Fruit fly (Drosophila melanogaster) whole organism, embryonic: Measurements from ENCODE around the gene CG1299.

ENCODE experiments used
- CG11093 ChIP-seq: fragments of 200-800 bp; sonication (Bioruptor generic); IDR thresholded peaks from 3 replicates; pipeline ENCODE4 v1.3.6; 2022; ENCODE audit warnings: missing biosample characterization, missing genetic modification characterization
- CG12769 ChIP-seq: fragments of 200-800 bp; sonication (Bioruptor generic); optimal IDR thresholded peaks from 2 replicates; lab custom pipeline; 2019; ENCODE audit warnings: missing biosample characterization, mild to moderate bottlenecking, missing genetic modification characterization, moderate library complexity
- CG13123 ChIP-seq: fragments of 200-800 bp; sonication (Bioruptor generic); optimal IDR thresholded peaks from 2 replicates; lab custom pipeline; 2016; ENCODE audit warnings: missing biosample characterization, missing genetic modification characterization
- CG13894 ChIP-seq: fragments of 200-800 bp; sonication (Bioruptor generic); optimal IDR thresholded peaks from 3 replicates; lab custom pipeline; 2018; ENCODE audit warnings: missing biosample characterization, mild to moderate bottlenecking, missing genetic modification characterization, moderate library complexity
- CG14965 ChIP-seq: fragments of 200-800 bp; sonication (Bioruptor generic); optimal IDR thresholded peaks from 2 replicates; lab custom pipeline; 2016; ENCODE audit warnings: missing biosample characterization, missing genetic modification characterization, borderline replicate concordance
- CG15601 ChIP-seq: fragments of 200-800 bp; sonication (Bioruptor generic); optimal IDR thresholded peaks from 3 replicates; lab custom pipeline; 2019; ENCODE audit warnings: missing biosample characterization, mild to moderate bottlenecking, missing genetic modification characterization, moderate library complexity
- CG16813 ChIP-seq: fragments of 200-800 bp; sonication (Bioruptor generic); IDR thresholded peaks from 3 replicates; pipeline ENCODE4 v1.3.6; 2022; ENCODE audit warnings: missing biosample characterization, missing genetic modification characterization; ENCODE audit not compliant: partially characterized antibody
- CG17328 ChIP-seq: fragments of 200-800 bp; sonication (Bioruptor generic); IDR thresholded peaks from 2 replicates; pipeline ENCODE4 v1.3.6; 2022; ENCODE audit warnings: missing biosample characterization, missing genetic modification characterization
- CG17829 ChIP-seq: fragments of 200-800 bp; optimal IDR thresholded peaks from 2 replicates; lab custom pipeline; 2019; ENCODE audit warnings: missing biosample characterization, mild to moderate bottlenecking, missing genetic modification characterization, moderate library complexity
- CG34376 ChIP-seq: fragments of 200-800 bp; sonication (Bioruptor generic); optimal IDR thresholded peaks from 2 replicates; lab custom pipeline; 2018; ENCODE audit warnings: missing biosample characterization, mild to moderate bottlenecking, missing genetic modification characterization
- CG3847 ChIP-seq: fragments of 200-800 bp; sonication (Bioruptor generic); IDR thresholded peaks from 2 replicates; pipeline ENCODE4 v1.3.6; 2022; ENCODE audit warnings: missing biosample characterization, missing genetic modification characterization
- CG5180 ChIP-seq: fragments of 200-800 bp; sonication (Bioruptor generic); optimal IDR thresholded peaks from 3 replicates; lab custom pipeline; 2017; ENCODE audit warnings: missing biosample characterization, missing genetic modification characterization, mild to moderate bottlenecking, moderate library complexity, missing genetic modification reagents
- CG6765 ChIP-seq: fragments of 200-800 bp; sonication (Bioruptor generic); optimal IDR thresholded peaks from 3 replicates; lab custom pipeline; 2017; ENCODE audit warnings: missing biosample characterization, mild to moderate bottlenecking, missing genetic modification characterization
- CG6854 ChIP-seq: fragments of 200-800 bp; sonication (Bioruptor generic); optimal IDR thresholded peaks from 3 replicates; lab custom pipeline; 2017; ENCODE audit warnings: missing biosample characterization, mild to moderate bottlenecking, missing genetic modification characterization
- CG7786 ChIP-seq: fragments of 200-800 bp; sonication (Bioruptor generic); optimal IDR thresholded peaks from 2 replicates; lab custom pipeline; 2016; ENCODE audit warnings: missing biosample characterization, missing genetic modification characterization
- CG8290 ChIP-seq, 3 experiments: fragments of 200-800 bp; sonication (Bioruptor generic); optimal IDR thresholded peaks; 2 replicates each; lab custom pipeline; 2016 to 2019; ENCODE audit warnings: missing biosample characterization in 3 of 3, missing genetic modification characterization in 3 of 3, mild to moderate bottlenecking in 2 of 3, moderate library complexity in 1 of 3
- CG8924 ChIP-seq: fragments of 200-800 bp; optimal IDR thresholded peaks from 3 replicates; lab custom pipeline; 2019; ENCODE audit warnings: missing biosample characterization, mild to moderate bottlenecking, missing genetic modification characterization, moderate library complexity
- CkIIα-i1 ChIP-seq: fragments of 200-800 bp; sonication (Bioruptor generic); IDR thresholded peaks from 2 replicates; pipeline ENCODE4 v1.3.6; 2022; ENCODE audit warnings: missing biosample characterization, missing genetic modification characterization
- Dbx ChIP-seq: fragments of 200-800 bp; sonication (Bioruptor generic); IDR thresholded peaks from 3 replicates; pipeline ENCODE4 v1.3.6; 2022; ENCODE audit warnings: missing biosample characterization, missing genetic modification characterization
- Dp ChIP-seq: fragments of 200-800 bp; sonication (Bioruptor generic); optimal IDR thresholded peaks from 2 replicates; lab custom pipeline; 2018; ENCODE audit warnings: missing biosample characterization, mild to moderate bottlenecking, missing genetic modification characterization, moderate library complexity
- Eip74EF ChIP-seq, 2 experiments: fragments of 200-800 bp in 1 of 2; fragments of >200 bp in 1 of 2; sonication (Bioruptor generic) in 1 of 2; optimal IDR thresholded peaks; 2 replicates each; lab custom pipeline; 2017 to 2019; ENCODE audit warnings: missing biosample characterization in 2 of 2, missing genetic modification characterization in 2 of 2, mild to moderate bottlenecking in 1 of 2, moderate library complexity in 1 of 2
- GATAe ChIP-seq: fragments of 200-800 bp; sonication (Bioruptor generic); conservative IDR thresholded peaks from 2 replicates; pipeline ENCODE4 v1.3.6; 2022; ENCODE audit warnings: missing biosample characterization, missing genetic modification characterization
- HLH4C ChIP-seq: fragments of 200-800 bp; sonication (Bioruptor generic); IDR thresholded peaks from 3 replicates; pipeline ENCODE4 v1.3.6; 2022; ENCODE audit warnings: missing biosample characterization, missing genetic modification characterization; ENCODE audit not compliant: partially characterized antibody
- Hr51 ChIP-seq, 2 experiments: fragments of 200-800 bp; sonication (Bioruptor generic); optimal IDR thresholded peaks; 2 replicates in 1 of 2; 3 replicates in 1 of 2; lab custom pipeline; 2016 to 2018; ENCODE audit warnings: missing biosample characterization in 2 of 2, missing genetic modification characterization in 2 of 2, mild to moderate bottlenecking in 1 of 2, moderate library complexity in 1 of 2
- Hsf ChIP-seq: fragments of 200-800 bp; sonication (Bioruptor generic); optimal IDR thresholded peaks from 3 replicates; lab custom pipeline; 2016; ENCODE audit warnings: missing biosample characterization, missing genetic modification characterization
- Med ChIP-seq: fragments of 200-800 bp; sonication (Bioruptor generic); peaks from one replicate; lab custom pipeline; 2016; ENCODE audit warnings: missing biosample characterization, missing genetic modification characterization, mild to moderate bottlenecking, inconsistent platforms, moderate library complexity
- Pdp1 ChIP-seq, 2 experiments: fragments of 200-800 bp; sonication (Bioruptor generic); optimal IDR thresholded peaks; 3 replicates each; lab custom pipeline; 2016; ENCODE audit warnings: missing biosample characterization in 2 of 2, missing genetic modification characterization in 2 of 2, mild to moderate bottlenecking in 1 of 2, moderate library complexity in 1 of 2
- Sin3A ChIP-seq: fragments of >200 bp; optimal IDR thresholded peaks from 2 replicates; lab custom pipeline; 2018
- Sry-δ ChIP-seq: fragments of 200-800 bp; sonication (Bioruptor generic); optimal IDR thresholded peaks from 2 replicates; lab custom pipeline; 2016; ENCODE audit warnings: missing biosample characterization, missing genetic modification characterization
- bbx ChIP-seq: fragments of 200-800 bp; sonication (Bioruptor generic); IDR thresholded peaks from 2 replicates; pipeline ENCODE4 v1.3.6; 2022; ENCODE audit warnings: missing biosample characterization, missing genetic modification characterization; ENCODE audit not compliant: partially characterized antibody
- caup ChIP-seq: fragments of 200-800 bp; sonication (Bioruptor generic); optimal IDR thresholded peaks from 3 replicates; lab custom pipeline; 2017; ENCODE audit warnings: missing biosample characterization, mild to moderate bottlenecking, missing genetic modification characterization, moderate library complexity; ENCODE audit not compliant: severe bottlenecking
- croc ChIP-seq: fragments of 200-800 bp; sonication (Bioruptor generic); conservative IDR thresholded peaks from 3 replicates; pipeline ENCODE4 v1.3.6; 2022; ENCODE audit warnings: missing biosample characterization, missing genetic modification characterization
- cwo ChIP-seq: fragments of 200-800 bp; sonication (Bioruptor generic); optimal IDR thresholded peaks from 3 replicates; lab custom pipeline; 2017; ENCODE audit warnings: missing biosample characterization, missing genetic modification characterization, mild to moderate bottlenecking, moderate library complexity, missing genetic modification reagents
- dmrt99B ChIP-seq: fragments of 200-800 bp; sonication (Bioruptor generic); optimal IDR thresholded peaks from 2 replicates; lab custom pipeline; 2018; ENCODE audit warnings: missing biosample characterization, mild to moderate bottlenecking, missing genetic modification characterization, moderate library complexity
- en ChIP-seq: fragments of 200-800 bp; sonication (Bioruptor generic); optimal IDR thresholded peaks from 2 replicates; lab custom pipeline; 2016; ENCODE audit warnings: missing biosample characterization, missing genetic modification characterization
- exex ChIP-seq: fragments of 200-800 bp; sonication (Bioruptor generic); optimal IDR thresholded peaks from 4 replicates; lab custom pipeline; 2018; ENCODE audit warnings: missing biosample characterization, mild to moderate bottlenecking, missing genetic modification characterization, moderate library complexity
- grn ChIP-seq: fragments of 200-800 bp; sonication (Bioruptor generic); optimal IDR thresholded peaks from 3 replicates; lab custom pipeline; 2017; ENCODE audit warnings: missing biosample characterization, missing genetic modification characterization
- gro ChIP-seq: fragments of 200-800 bp; sonication (Bioruptor generic); optimal IDR thresholded peaks from 2 replicates; lab custom pipeline; 2016; ENCODE audit warnings: missing biosample characterization, missing genetic modification characterization
- h ChIP-seq: fragments of >200 bp; optimal IDR thresholded peaks from 2 replicates; lab custom pipeline; 2017
- kni ChIP-seq: fragments of 200-800 bp; sonication (Bioruptor generic); optimal IDR thresholded peaks from 3 replicates; lab custom pipeline; 2017; ENCODE audit warnings: mild to moderate bottlenecking, missing biosample characterization, missing genetic modification reagents, missing genetic modification characterization
- lab ChIP-seq: fragments of 200-800 bp; sonication (Bioruptor generic); optimal IDR thresholded peaks from 3 replicates; lab custom pipeline; 2017; ENCODE audit warnings: missing biosample characterization, missing genetic modification characterization, mild to moderate bottlenecking, moderate library complexity, missing genetic modification reagents
- lbe ChIP-seq: fragments of 200-800 bp; sonication (Bioruptor generic); optimal IDR thresholded peaks from 2 replicates; lab custom pipeline; 2016; ENCODE audit warnings: missing biosample characterization, mild to moderate bottlenecking, missing genetic modification characterization
- luna ChIP-seq: fragments of 200-800 bp; sonication (Bioruptor generic); optimal IDR thresholded peaks from 2 replicates; lab custom pipeline; 2016; ENCODE audit warnings: missing biosample characterization, missing genetic modification characterization
- mirr ChIP-seq: fragments of 200-800 bp; sonication (Bioruptor generic); optimal IDR thresholded peaks from 3 replicates; lab custom pipeline; 2018; ENCODE audit warnings: missing biosample characterization, mild to moderate bottlenecking, missing genetic modification characterization
- odd ChIP-seq: fragments of 200-800 bp; sonication (Bioruptor generic); optimal IDR thresholded peaks from 2 replicates; lab custom pipeline; 2017; ENCODE audit warnings: missing biosample characterization, mild to moderate bottlenecking, missing genetic modification characterization
- sd ChIP-seq: fragments of 200-800 bp; sonication (Bioruptor generic); optimal IDR thresholded peaks from 3 replicates; lab custom pipeline; 2018; ENCODE audit warnings: missing biosample characterization, mild to moderate bottlenecking, missing genetic modification characterization, moderate library complexity
- sug ChIP-seq: fragments of 200-800 bp; optimal IDR thresholded peaks from 2 replicates; lab custom pipeline; 2019; ENCODE audit warnings: missing biosample characterization, mild to moderate bottlenecking, missing genetic modification characterization, moderate library complexity
- vnd ChIP-seq: fragments of 200-800 bp; sonication (Bioruptor generic); IDR thresholded peaks from 3 replicates; pipeline ENCODE4 v1.3.6; 2022; ENCODE audit warnings: missing biosample characterization, missing genetic modification characterization; ENCODE audit not compliant: partially characterized antibody

Gene CG1299

dm6 chr3L:4099194-4099593, 49.3 kb upstream of the CG1299 start:
- TF ChIP-seq Dbx (GFP tag; lab: Robert Waterston, UW) (no peak), Sin3A (lab: Kevin White, UChicago) (no peak), caup (GFP tag; lab: Kevin White, UChicago) (peak; percentile 14), CG7786 (GFP tag; lab: Kevin White, UChicago) (no peak), CG34376 (GFP tag; lab: Kevin White, UChicago) (peak; percentile 15), CG8290 (GFP tag; optimal IDR thresholded peaks at IDR 0.05; lab: Kevin White, UChicago) (no peak), CG8290 (tag; optimal IDR thresholded peaks at IDR 0.05; lab: Kevin White, UChicago) (peak in 1 of 2 experiments; percentile 28), CkIIα-i1 (GFP tag; lab: Robert Waterston, UW) (no peak), CG15601 (tag; lab: Kevin White, UChicago) (peak; percentile 3), exex (tag; lab: Kevin White, UChicago) (peak; percentile 95), mirr (GFP tag; lab: Kevin White, UChicago) (peak; percentile 96), Sry-δ (GFP tag; lab: Kevin White, UChicago) (no peak), CG13123 (no peak), CG11093 (no peak), Hsf (GFP tag; lab: Kevin White, UChicago) (no peak), CG12769 (tag; lab: Kevin White, UChicago) (no peak), Hr51 (GFP tag; optimal IDR thresholded peaks at IDR 0.05; lab: Kevin White, UChicago) (no peak), en (GFP tag; lab: Kevin White, UChicago) (no peak), CG17829 (no peak), Med (peak; percentile 21), Pdp1 (GFP tag; optimal IDR thresholded peaks at IDR 0.05; lab: Kevin White, UChicago) (peak in 1 of 2 experiments; percentile 37), CG16813 (GFP tag; lab: Robert Waterston, UW) (no peak), sug (peak; percentile 73), HLH4C (GFP tag; lab: Robert Waterston, UW) (no peak), Eip74EF (GFP tag; optimal IDR thresholded peaks at IDR 0.05; lab: Kevin White, UChicago) (peak in 1 of 2 experiments; percentile 72), grn (GFP tag; lab: Kevin White, UChicago) (peak; percentile 32), sd (tag; lab: Kevin White, UChicago) (peak; percentile 1), luna (no peak), gro (peak; percentile 5), kni (GFP tag; lab: Kevin White, UChicago) (peak; percentile 71), GATAe (GFP tag; lab: Robert Waterston, UW) (peak; percentile 29; the same call in 1 of the 2 replicates), CG3847 (no peak), lab (GFP tag; lab: Kevin White, UChicago) (peak; percentile 5), CG14965 (no peak), cwo (peak; percentile 52), CG5180 (GFP tag; lab: Kevin White, UChicago) (peak; percentile 20), CG17328 (GFP tag; lab: Robert Waterston, UW) (no peak), h (lab: Kevin White, UChicago) (no peak)

- TF ChIP-seq Dp (peak; percentile 72), bbx (GFP tag; lab: Robert Waterston, UW) (peak; percentile 51; the same call in 1 of the 2 replicates), CG6854 (GFP tag; lab: Kevin White, UChicago) (peak; percentile 53), odd (GFP tag; lab: Kevin White, UChicago) (peak; percentile 14), CG13894 (tag; lab: Kevin White, UChicago) (peak; percentile 62), dmrt99B (tag; lab: Kevin White, UChicago) (peak; percentile 21), kni (GFP tag; lab: Kevin White, UChicago) (peak; percentile 56), CG8924 (tag; lab: Kevin White, UChicago) (peak; percentile 82), vnd (peak; percentile 63; the same call in 2 of the 3 replicates), Eip74EF (GFP tag; optimal IDR thresholded peaks at IDR 0.05; lab: Kevin White, UChicago) (peak in 1 of 2 experiments; percentile 57), CG6765 (peak; percentile 58), lbe (GFP tag; lab: Kevin White, UChicago) (peak; percentile 65), croc (GFP tag; lab: Robert Waterston, UW) (no peak)
Observed at dm6 chr3L:4102496-4103257, 45.8 kb upstream of the CG1299 start, which contains the start of gene CG14995. Gene CG14995 (minus strand): TSS chr3L:4103256.
